Worm (Caenorhabditis elegans): ENCODE results near the gene F19G12.9.

Gene F19G12.9

DNA sequence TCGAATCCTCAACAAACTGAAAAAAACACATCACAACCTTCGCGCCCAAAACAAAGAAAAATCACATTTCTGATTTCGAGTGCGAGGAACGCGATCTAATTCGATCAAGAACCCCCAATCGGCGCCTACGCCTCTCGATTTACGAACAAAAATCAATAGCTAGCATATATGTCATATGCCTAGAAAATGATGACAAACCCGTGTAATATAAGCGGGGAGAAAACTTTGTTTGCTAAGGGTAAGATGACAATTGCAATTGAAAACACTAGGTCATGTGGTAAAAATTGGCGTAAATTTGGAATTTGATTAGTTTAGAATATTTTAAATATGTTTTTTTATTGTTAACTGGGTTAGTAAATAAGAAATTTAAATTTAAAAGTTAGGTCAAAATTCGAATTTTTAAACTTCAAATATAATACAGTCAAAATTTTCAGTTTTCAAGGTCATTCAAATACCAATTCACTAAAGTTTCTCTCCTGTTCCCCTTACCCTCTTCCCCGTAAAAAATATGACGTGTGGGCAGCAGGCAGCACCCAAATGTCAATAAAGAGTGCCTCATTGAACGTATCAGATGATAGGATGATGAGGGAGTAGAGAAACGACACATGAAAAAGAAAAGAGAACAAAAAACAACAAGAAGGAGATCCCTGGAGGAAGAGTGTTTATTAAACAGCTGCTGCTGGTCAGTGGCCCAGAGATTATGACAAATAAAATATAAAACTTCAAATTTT, 37.5 kb downstream of the F19G12.9 start:
- TF ChIP-seq ref-1 (GFP tag; conservative IDR thresholded peaks at IDR 0.05) (no peak), cog-1 (tag; optimal IDR thresholded peaks at IDR 0.05) (no peak), ztf-29 (GFP tag; IDR thresholded peaks at IDR 0.05) (no peak), tab-1 (GFP tag; IDR thresholded peaks at IDR 0.05) (no peak), flt-1 (GFP tag; IDR thresholded peaks at IDR 0.05) (no peak), klf-2 (GFP tag; conservative IDR thresholded peaks at IDR 0.05) (no peak), ztf-23 (GFP tag; IDR thresholded peaks at IDR 0.05) (no peak), med-1 (GFP tag; optimal IDR thresholded peaks at IDR 0.05; ENCODE audit: insufficient read depth) (no peak), T22C8.4 (GFP tag; IDR thresholded peaks at IDR 0.05) (no peak)

DNA sequence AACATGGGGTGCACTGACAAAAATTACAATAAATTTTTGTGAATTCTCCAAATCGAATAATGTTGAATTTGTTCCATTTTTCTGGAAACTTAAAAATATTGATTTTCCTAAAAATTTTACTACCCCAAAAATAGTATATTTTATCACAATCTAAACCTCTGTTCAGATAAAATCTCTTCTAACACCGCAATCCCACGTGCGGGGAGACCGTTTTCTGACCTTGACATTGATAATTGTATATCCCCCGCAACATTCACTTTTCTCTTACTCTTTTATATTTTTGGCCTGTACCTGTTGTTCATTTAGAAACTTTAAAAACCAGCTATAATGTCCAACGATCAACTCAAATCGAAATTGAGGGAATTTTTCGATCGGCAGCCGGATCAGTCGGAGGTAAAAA, 39.8 kb downstream of the F19G12.9 start, which contains the start of gene D1005.2:
D1005.2 (plus strand) TSS at position 230 of the 400 bp plus-strand sequence.
- no peak for TF ChIP-seq flt-1 (GFP tag; IDR thresholded peaks at IDR 0.05)
- TF ChIP-seq cog-1 (tag; optimal IDR thresholded peaks at IDR 0.05): no peak
- TF ChIP-seq ztf-29 (GFP tag; IDR thresholded peaks at IDR 0.05): no peak
- TF ChIP-seq ref-1 (GFP tag; conservative IDR thresholded peaks at IDR 0.05): no peak
- TF ChIP-seq ztf-23 (GFP tag; IDR thresholded peaks at IDR 0.05): no peak
- no peak for TF ChIP-seq klf-2 (GFP tag; conservative IDR thresholded peaks at IDR 0.05)
- TF ChIP-seq tab-1 (GFP tag; IDR thresholded peaks at IDR 0.05): no peak
- no peak for TF ChIP-seq T22C8.4 (GFP tag; IDR thresholded peaks at IDR 0.05)
- TF ChIP-seq med-1 (GFP tag; optimal IDR thresholded peaks at IDR 0.05; ENCODE audit: insufficient read depth): no peak

- TF ChIP-seq flt-1 (GFP tag; IDR thresholded peaks at IDR 0.05) (no peak), ztf-29 (GFP tag; IDR thresholded peaks at IDR 0.05) (no peak), tab-1 (GFP tag; IDR thresholded peaks at IDR 0.05) (no peak), ztf-23 (GFP tag; IDR thresholded peaks at IDR 0.05) (no peak), T22C8.4 (GFP tag; IDR thresholded peaks at IDR 0.05) (no peak), cog-1 (tag; optimal IDR thresholded peaks at IDR 0.05) (no peak), ref-1 (GFP tag; conservative IDR thresholded peaks at IDR 0.05) (no peak), med-1 (GFP tag; optimal IDR thresholded peaks at IDR 0.05; ENCODE audit: insufficient read depth) (no peak), klf-2 (GFP tag; conservative IDR thresholded peaks at IDR 0.05) (no peak)
Measured at ce11 chrX:1459756-1460155, 40.7 kb downstream of the F19G12.9 start.

DNA sequence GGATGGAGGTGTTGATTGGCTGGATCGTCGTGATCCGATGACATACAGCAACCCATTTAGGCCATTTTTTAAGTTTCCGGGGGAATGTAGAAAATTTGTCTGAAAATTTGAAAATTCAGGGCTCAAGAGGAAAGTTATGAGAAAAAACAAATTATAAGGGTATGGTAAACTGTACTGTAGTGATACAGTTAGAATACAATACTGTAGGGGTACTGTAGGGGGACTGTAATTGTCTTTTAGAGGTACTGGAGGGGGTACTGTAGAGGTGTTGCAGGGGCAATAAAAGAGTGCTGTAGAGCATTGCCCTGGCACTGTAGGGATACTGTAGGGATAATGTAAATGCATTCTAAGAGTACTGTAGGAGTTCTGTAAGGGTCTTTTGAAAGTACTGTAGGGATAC, 45.7 kb downstream of the F19G12.9 start, which contains the start of gene D1005.6:
D1005.6 (minus strand) TSS at position 101 of the 400 bp plus-strand sequence.
- TF ChIP-seq tab-1 (GFP tag; IDR thresholded peaks at IDR 0.05) (no peak), ref-1 (GFP tag; conservative IDR thresholded peaks at IDR 0.05) (no peak), med-1 (GFP tag; optimal IDR thresholded peaks at IDR 0.05; ENCODE audit: insufficient read depth) (no peak)

- TF ChIP-seq ztf-29 (GFP tag; IDR thresholded peaks at IDR 0.05) (no peak), tab-1 (GFP tag; IDR thresholded peaks at IDR 0.05) (no peak), ref-1 (GFP tag; conservative IDR thresholded peaks at IDR 0.05) (no peak), med-1 (GFP tag; optimal IDR thresholded peaks at IDR 0.05; ENCODE audit: insufficient read depth) (no peak), flt-1 (GFP tag; IDR thresholded peaks at IDR 0.05) (no peak), T22C8.4 (GFP tag; IDR thresholded peaks at IDR 0.05) (no peak), klf-2 (GFP tag; conservative IDR thresholded peaks at IDR 0.05) (no peak), cog-1 (tag; optimal IDR thresholded peaks at IDR 0.05) (no peak), ztf-23 (GFP tag; IDR thresholded peaks at IDR 0.05) (no peak)
Measured at ce11 chrX:1468057-1468456, 49.0 kb downstream of the F19G12.9 start.

All from whole organism, midembryonic.